Fruit fly (Drosophila melanogaster) whole organism, embryonic: Measurements from ENCODE around the gene nAChRalpha6.
A peak's percentile ranks its signal among the peaks of the same experiment; 100 is the strongest.

Experiments
- Bgb ChIP-seq: fragments of 200-800 bp; sonication (Bioruptor generic); IDR thresholded peaks from 2 replicates; pipeline ENCODE4 v1.3.6; 2022; ENCODE audit warnings: missing biosample characterization, missing genetic modification characterization; ENCODE audit not compliant: partially characterized antibody
- Blimp-1 ChIP-seq: fragments of 200-800 bp; sonication (Bioruptor generic); optimal IDR thresholded peaks from 3 replicates; lab custom pipeline; 2018; ENCODE audit warnings: missing biosample characterization, missing genetic modification characterization, mild to moderate bottlenecking, moderate library complexity, missing genetic modification reagents
- CG1024 ChIP-seq: fragments of 200-800 bp; sonication (Bioruptor generic); IDR thresholded peaks from 2 replicates; pipeline ENCODE4 v1.3.6; 2022; ENCODE audit warnings: missing biosample characterization, missing genetic modification characterization
- CG14441 ChIP-seq: fragments of 200-800 bp; sonication (Bioruptor generic); IDR thresholded peaks from 2 replicates; pipeline ENCODE4 v1.3.6; 2022; ENCODE audit warnings: missing biosample characterization, missing genetic modification characterization
- CG17186 ChIP-seq: fragments of 200-800 bp; sonication (Bioruptor generic); optimal IDR thresholded peaks from 3 replicates; lab custom pipeline; 2017; ENCODE audit warnings: missing biosample characterization, missing genetic modification reagents, missing genetic modification characterization
- CG17328 ChIP-seq: fragments of 200-800 bp; sonication (Bioruptor generic); IDR thresholded peaks from 2 replicates; pipeline ENCODE4 v1.3.6; 2022; ENCODE audit warnings: missing biosample characterization, missing genetic modification characterization
- CG17361 ChIP-seq: fragments of 200-800 bp; sonication (Bioruptor generic); IDR thresholded peaks from 3 replicates; pipeline ENCODE4 v1.3.6; 2022; ENCODE audit warnings: missing biosample characterization, missing genetic modification characterization
- CG17829 ChIP-seq: fragments of 200-800 bp; optimal IDR thresholded peaks from 2 replicates; lab custom pipeline; 2019; ENCODE audit warnings: missing biosample characterization, mild to moderate bottlenecking, missing genetic modification characterization, moderate library complexity
- CG2129 ChIP-seq: fragments of 200-800 bp; sonication (Bioruptor generic); IDR thresholded peaks from 2 replicates; pipeline ENCODE4 v1.3.6; 2022; ENCODE audit warnings: missing biosample characterization, missing genetic modification characterization; ENCODE audit not compliant: partially characterized antibody
- CG31365 ChIP-seq: fragments of 200-800 bp; sonication (Bioruptor generic); optimal IDR thresholded peaks from 2 replicates; lab custom pipeline; 2018; ENCODE audit warnings: missing biosample characterization, mild to moderate bottlenecking, missing genetic modification characterization
- CG31388 ChIP-seq: fragments of 200-800 bp; sonication (Bioruptor generic); optimal IDR thresholded peaks from 2 replicates; lab custom pipeline; 2016; ENCODE audit warnings: missing biosample characterization, missing genetic modification characterization
- CG32532 ChIP-seq: fragments of 200-800 bp; sonication (Bioruptor generic); IDR thresholded peaks from 2 replicates; pipeline ENCODE4 v1.3.6; 2022; ENCODE audit warnings: missing biosample characterization, missing genetic modification characterization
- CG3847 ChIP-seq: fragments of 200-800 bp; sonication (Bioruptor generic); IDR thresholded peaks from 2 replicates; pipeline ENCODE4 v1.3.6; 2022; ENCODE audit warnings: missing biosample characterization, missing genetic modification characterization
- CG42726 ChIP-seq: fragments of 200-800 bp; sonication (Bioruptor generic); IDR thresholded peaks from 2 replicates; pipeline ENCODE4 v1.3.6; 2022; ENCODE audit warnings: missing biosample characterization, missing genetic modification characterization; ENCODE audit not compliant: partially characterized antibody
- CG4707 ChIP-seq: fragments of 200-800 bp; sonication (Bioruptor generic); optimal IDR thresholded peaks from 2 replicates; lab custom pipeline; 2018; ENCODE audit warnings: missing biosample characterization, mild to moderate bottlenecking, missing genetic modification characterization, moderate library complexity
- CG4730 ChIP-seq: fragments of 200-800 bp; sonication (Bioruptor generic); IDR thresholded peaks from 2 replicates; pipeline ENCODE4 v1.3.6; 2022; ENCODE audit warnings: missing biosample characterization, missing genetic modification characterization
- CG5180 ChIP-seq: fragments of 200-800 bp; sonication (Bioruptor generic); optimal IDR thresholded peaks from 3 replicates; lab custom pipeline; 2017; ENCODE audit warnings: missing biosample characterization, missing genetic modification characterization, mild to moderate bottlenecking, moderate library complexity, missing genetic modification reagents
- CG5245 ChIP-seq: fragments of 200-800 bp; sonication (Bioruptor generic); optimal IDR thresholded peaks from 3 replicates; lab custom pipeline; 2016; ENCODE audit warnings: missing biosample characterization, missing genetic modification characterization
- CG5953 ChIP-seq: fragments of 200-800 bp; sonication (Bioruptor generic); IDR thresholded peaks from 2 replicates; pipeline ENCODE4 v1.3.6; 2022; ENCODE audit warnings: missing biosample characterization, missing genetic modification characterization
- CG6683 ChIP-seq: fragments of 200-800 bp; sonication (Bioruptor generic); optimal IDR thresholded peaks from 2 replicates; lab custom pipeline; 2017; ENCODE audit warnings: missing biosample characterization, mild to moderate bottlenecking, missing genetic modification characterization, missing genetic modification reagents
- CG7271 ChIP-seq: fragments of 200-800 bp; sonication (Bioruptor generic); optimal IDR thresholded peaks from 2 replicates; lab custom pipeline; 2018; ENCODE audit warnings: missing biosample characterization, mild to moderate bottlenecking, missing genetic modification characterization, moderate library complexity
- CG7963 ChIP-seq: fragments of 200-800 bp; sonication (Bioruptor generic); IDR thresholded peaks from 3 replicates; pipeline ENCODE4 v1.3.6; 2022; ENCODE audit warnings: missing biosample characterization, missing genetic modification characterization; ENCODE audit not compliant: partially characterized antibody
- CG8359 ChIP-seq: fragments of 200-800 bp; sonication (Bioruptor generic); optimal IDR thresholded peaks from 2 replicates; lab custom pipeline; 2017; ENCODE audit warnings: missing biosample characterization, mild to moderate bottlenecking, missing genetic modification characterization, borderline replicate concordance
- CG8478 ChIP-seq: fragments of >200 bp; optimal IDR thresholded peaks from 2 replicates; lab custom pipeline; 2018
- CG9797 ChIP-seq: fragments of 200-800 bp; sonication (Bioruptor generic); optimal IDR thresholded peaks from 3 replicates; lab custom pipeline; 2018; ENCODE audit warnings: missing biosample characterization, mild to moderate bottlenecking, missing genetic modification characterization
- CG9876 ChIP-seq: fragments of 200-800 bp; sonication (Bioruptor generic); optimal IDR thresholded peaks from 2 replicates; lab custom pipeline; 2016; ENCODE audit warnings: missing biosample characterization, missing genetic modification characterization
- D19A ChIP-seq: fragments of 200-800 bp; optimal IDR thresholded peaks from 3 replicates; lab custom pipeline; 2019; ENCODE audit warnings: missing biosample characterization, mild to moderate bottlenecking, missing genetic modification characterization, moderate library complexity
- ERR ChIP-seq: fragments of 200-800 bp; sonication (Bioruptor generic); optimal IDR thresholded peaks from 2 replicates; lab custom pipeline; 2016; ENCODE audit warnings: missing biosample characterization, missing genetic modification characterization
- HHEX ChIP-seq: fragments of 200-800 bp; sonication (Bioruptor generic); optimal IDR thresholded peaks from 3 replicates; lab custom pipeline; 2017; ENCODE audit warnings: missing biosample characterization, mild to moderate bottlenecking, missing genetic modification characterization, missing genetic modification reagents
- Lim3 ChIP-seq: fragments of 200-800 bp; sonication (Bioruptor generic); IDR thresholded peaks from 2 replicates; pipeline ENCODE4 v1.3.6; 2022; ENCODE audit warnings: missing biosample characterization, missing genetic modification characterization
- MESR4 ChIP-seq: fragments of 200-800 bp; sonication (Bioruptor generic); optimal IDR thresholded peaks from 2 replicates; lab custom pipeline; 2018; ENCODE audit warnings: missing biosample characterization, mild to moderate bottlenecking, missing genetic modification characterization, moderate library complexity
- Oli ChIP-seq: fragments of 200-800 bp; sonication (Bioruptor generic); optimal IDR thresholded peaks from 2 replicates; lab custom pipeline; 2018; ENCODE audit warnings: missing biosample characterization, mild to moderate bottlenecking, missing genetic modification characterization, moderate library complexity
- Scr ChIP-seq: fragments of 200-800 bp; sonication (Bioruptor generic); IDR thresholded peaks from 2 replicates; pipeline ENCODE4 v1.3.6; 2022; ENCODE audit warnings: missing biosample characterization, missing genetic modification characterization; ENCODE audit not compliant: partially characterized antibody
- Sin3A ChIP-seq: fragments of >200 bp; optimal IDR thresholded peaks from 2 replicates; lab custom pipeline; 2018
- Trl ChIP-seq, 3 experiments: fragments of >200 bp in 2 of 3; fragments of 200-800 bp in 1 of 3; sonication (Bioruptor generic) in 1 of 3; optimal IDR thresholded peaks; 2 replicates in 1 of 3; 3 replicates in 2 of 3; lab custom pipeline; 2016 to 2017; ENCODE audit warnings: missing biosample characterization in 1 of 3, missing genetic modification characterization in 1 of 3
- YL-1 ChIP-seq: fragments of 200-800 bp; sonication (Bioruptor generic); optimal IDR thresholded peaks from 3 replicates; lab custom pipeline; 2017; ENCODE audit warnings: missing biosample characterization, mild to moderate bottlenecking, missing genetic modification characterization
- ato ChIP-seq: fragments of 200-800 bp; sonication (Bioruptor generic); IDR thresholded peaks from 2 replicates; pipeline ENCODE4 v1.3.6; 2022; ENCODE audit warnings: missing biosample characterization, missing genetic modification characterization; ENCODE audit not compliant: partially characterized antibody
- ci ChIP-seq: fragments of 200-800 bp; sonication (Bioruptor generic); IDR thresholded peaks from 3 replicates; pipeline ENCODE4 v1.3.6; 2022; ENCODE audit warnings: missing biosample characterization, missing genetic modification characterization
- esg ChIP-seq: fragments of 200-800 bp; sonication (Bioruptor generic); conservative IDR thresholded peaks from 2 replicates; pipeline ENCODE4 v1.3.6; 2022; ENCODE audit warnings: missing biosample characterization, missing genetic modification characterization
- exex ChIP-seq: fragments of 200-800 bp; sonication (Bioruptor generic); optimal IDR thresholded peaks from 4 replicates; lab custom pipeline; 2018; ENCODE audit warnings: missing biosample characterization, mild to moderate bottlenecking, missing genetic modification characterization, moderate library complexity
- her ChIP-seq: fragments of 200-800 bp; sonication (Bioruptor generic); optimal IDR thresholded peaks from 2 replicates; lab custom pipeline; 2016; ENCODE audit warnings: missing biosample characterization, missing genetic modification characterization
- ind ChIP-seq: fragments of 200-800 bp; sonication (Bioruptor generic); optimal IDR thresholded peaks from 3 replicates; lab custom pipeline; 2016; ENCODE audit warnings: missing biosample characterization, missing genetic modification characterization
- inv ChIP-seq: fragments of 200-800 bp; sonication (Bioruptor generic); IDR thresholded peaks from 2 replicates; pipeline ENCODE4 v1.3.6; 2022; ENCODE audit warnings: missing biosample characterization, missing genetic modification characterization; ENCODE audit not compliant: partially characterized antibody
- kah ChIP-seq: fragments of 200-800 bp; sonication (Bioruptor generic); optimal IDR thresholded peaks from 2 replicates; lab custom pipeline; 2018; ENCODE audit warnings: missing biosample characterization, mild to moderate bottlenecking, missing genetic modification characterization
- nmo ChIP-seq: fragments of 200-800 bp; sonication (Bioruptor generic); optimal IDR thresholded peaks from 2 replicates; lab custom pipeline; 2018; ENCODE audit warnings: missing biosample characterization, mild to moderate bottlenecking, missing genetic modification characterization, moderate library complexity
- pan ChIP-seq, 4 experiments: fragments of >200 bp in 3 of 4; fragments of 200-800 bp in 1 of 4; sonication (Bioruptor generic) in 1 of 4; optimal IDR thresholded peaks in 3 of 4; IDR thresholded peaks in 1 of 4; 2 replicates each; pipeline versions ENCODE4 v1.3.6 to Lab custom; 2017 to 2022; ENCODE audit warnings: missing biosample characterization in 2 of 4, missing genetic modification characterization in 2 of 4, mixed read lengths in 1 of 4
- peb ChIP-seq: fragments of 200-800 bp; sonication (Bioruptor generic); IDR thresholded peaks from 2 replicates; pipeline ENCODE4 v1.3.6; 2022; ENCODE audit warnings: missing biosample characterization, missing genetic modification characterization
- pros ChIP-seq: fragments of 200-800 bp; sonication (Bioruptor generic); optimal IDR thresholded peaks from 3 replicates; lab custom pipeline; 2019; ENCODE audit warnings: missing biosample characterization, mild to moderate bottlenecking, missing genetic modification characterization, moderate library complexity
- vnd ChIP-seq: fragments of 200-800 bp; sonication (Bioruptor generic); IDR thresholded peaks from 3 replicates; pipeline ENCODE4 v1.3.6; 2022; ENCODE audit warnings: missing biosample characterization, missing genetic modification characterization; ENCODE audit not compliant: partially characterized antibody
- zen2 ChIP-seq: fragments of 200-800 bp; sonication (Bioruptor generic); IDR thresholded peaks from 3 replicates; pipeline ENCODE4 v1.3.6; 2022; ENCODE audit warnings: missing biosample characterization, missing genetic modification characterization; ENCODE audit not compliant: partially characterized antibody

nAChRalpha6 gene

dm6 chr2L:9890576-9890975 lies 4.5 kb upstream of the nAChRalpha6 start, which contains the start of the genes CG34183 and CG4537 (continued):
- TF ChIP-seq vnd (peak; percentile 85), MESR4 (peak; percentile 74), Blimp-1 (GFP tag; lab: Kevin White, UChicago) (no peak), nmo (peak; percentile 13), CG5953 (no peak), ato (GFP tag; lab: Robert Waterston, UW) (peak; percentile 73), CG2129 (peak; percentile 62), CG14441 (GFP tag; lab: Robert Waterston, UW) (no peak), CG9876 (GFP tag; lab: Kevin White, UChicago) (no peak), inv (GFP tag; lab: Robert Waterston, UW) (peak; percentile 77), YL-1 (GFP tag; lab: Kevin White, UChicago) (peak; percentile 67), CG6683 (GFP tag; lab: Kevin White, UChicago) (no peak), Sin3A (lab: Kevin White, UChicago) (peak; percentile 48), kah (GFP tag; lab: Kevin White, UChicago) (no peak), CG8478 (lab: Kevin White, UChicago) (no peak), pros (GFP tag; lab: Kevin White, UChicago) (no peak), CG17328 (0 out of 2 replicates have a peak, but pooled peaks have one; percentile 18), Scr (peak; percentile 90), zen2 (peak; percentile 93)

dm6 chr2L:9887856-9888269 lies 1.8 kb upstream of the nAChRalpha6 start, which contains the start of gene Fkbp59:
TSS of gene Fkbp59 (plus strand) at chr2L:9888005.
- TF ChIP-seq Lim3 (GFP tag; lab: Robert Waterston, UW) (no peak), CG17186 (GFP tag; lab: Kevin White, UChicago) (peak; percentile 76), CG7271 (no peak), esg (GFP tag; lab: Robert Waterston, UW) (no peak), CG4730 (GFP tag; lab: Robert Waterston, UW) (no peak), exex (tag; lab: Kevin White, UChicago) (no peak), CG7963 (GFP tag; lab: Robert Waterston, UW) (peak; percentile 90), CG31388 (GFP tag; lab: Kevin White, UChicago) (no peak), CG9797 (GFP tag; lab: Kevin White, UChicago) (peak; percentile 63), CG5245 (GFP tag; lab: Kevin White, UChicago) (no peak), CG1024 (no peak), CG3847 (GFP tag; lab: Robert Waterston, UW) (peak; percentile 21; the same call in 1 of the 2 replicates), CG31365 (tag; lab: Kevin White, UChicago) (peak; percentile 19), Trl (optimal IDR thresholded peaks at IDR 0.05; lab: Kevin White, UChicago) (no peak), Trl (GFP tag; optimal IDR thresholded peaks at IDR 0.05; lab: Kevin White, UChicago) (no peak), ci (GFP tag; lab: Robert Waterston, UW) (no peak), Oli (tag; lab: Kevin White, UChicago) (no peak), HHEX (no peak), CG5180 (no peak), CG42726 (GFP tag; lab: Robert Waterston, UW) (peak; percentile 40; the same call in 1 of the 2 replicates), CG32532 (GFP tag; lab: Robert Waterston, UW) (peak; percentile 15; the same call in 1 of the 2 replicates), CG17829 (tag; lab: Kevin White, UChicago) (peak; percentile 9), peb (GFP tag; lab: Robert Waterston, UW) (no peak), D19A (tag; lab: Kevin White, UChicago) (no peak), CG17361 (GFP tag; lab: Robert Waterston, UW) (no peak), Bgb (GFP tag; lab: Robert Waterston, UW) (peak; percentile 97), pan (optimal IDR thresholded peaks at IDR 0.05; lab: Kevin White, UChicago) (no peak), pan (GFP tag; optimal IDR thresholded peaks at IDR 0.05 in 1 of 2, IDR thresholded peaks at IDR 0.05 in 1 of 2) (no peak), her (GFP tag; lab: Kevin White, UChicago) (peak; percentile 69), CG4707 (GFP tag; lab: Kevin White, UChicago) (no peak), CG8359 (GFP tag; lab: Kevin White, UChicago) (no peak), ind (GFP tag; lab: Kevin White, UChicago) (no peak), ERR (GFP tag; lab: Kevin White, UChicago) (no peak)
